Fruit fly (Drosophila melanogaster): Measurements from ENCODE around the gene RpL30.

DNA sequence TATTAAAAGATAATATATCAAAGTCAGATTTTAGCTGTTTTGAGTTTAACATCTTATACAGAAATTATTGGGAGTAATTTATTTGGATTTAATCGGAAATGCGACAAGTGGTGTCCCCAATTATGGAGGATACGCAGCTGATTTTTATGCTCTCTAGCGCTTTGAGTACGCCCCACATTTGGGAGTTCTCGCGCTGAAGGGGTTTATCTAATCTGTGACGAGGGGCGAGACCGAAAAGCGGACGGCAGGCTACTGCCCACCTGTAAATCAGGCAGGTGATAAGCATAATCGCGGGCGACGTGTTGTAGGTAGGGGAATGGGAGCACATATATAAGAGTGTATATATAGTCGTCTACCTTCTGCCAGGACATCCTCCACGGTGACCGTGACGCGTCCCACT lies 41.2 kb downstream of the RpL30 start:
- TF ChIP-seq lz (GFP tag; optimal IDR thresholded peaks at IDR 0.05) (no peak), Hr4 (GFP tag; optimal IDR thresholded peaks at IDR 0.05) (no peak), CG3919 (GFP tag; optimal IDR thresholded peaks at IDR 0.05) (no peak), cyc (GFP tag; optimal IDR thresholded peaks at IDR 0.05) (no peak), Sox102F (GFP tag; optimal IDR thresholded peaks at IDR 0.05) (no peak), CG6854 (GFP tag; optimal IDR thresholded peaks at IDR 0.05) (no peak), dac (GFP tag; optimal IDR thresholded peaks at IDR 0.05) (no peak), Hr39 (GFP tag; optimal IDR thresholded peaks at IDR 0.05) (no peak), CG16779 (tag; optimal IDR thresholded peaks at IDR 0.05) (no peak), Blimp-1 (GFP tag; optimal IDR thresholded peaks at IDR 0.05) (no peak), CG10669 (GFP tag; optimal IDR thresholded peaks at IDR 0.05) (no peak), fd59A (GFP tag; optimal IDR thresholded peaks at IDR 0.05) (no peak)
